Fruit fly (Drosophila melanogaster) whole organism, prepupa: Measurements from ENCODE around the gene CG16727.
A peak's percentile ranks its signal among the peaks of the same experiment; 100 is the strongest.

Experiments used
- CG10631 ChIP-seq: fragments of 200-800 bp; sonication (Bioruptor generic); optimal IDR thresholded peaks from 2 replicates; lab custom pipeline; 2016; ENCODE audit warnings: missing biosample characterization, missing genetic modification characterization
- CG11294 ChIP-seq: fragments of 200-800 bp; sonication (Bioruptor generic); IDR thresholded peaks from 2 replicates; pipeline ENCODE4 v1.3.6; 2022; ENCODE audit warnings: missing biosample characterization, missing genetic modification characterization
- CG11762 ChIP-seq: fragments of 200-800 bp; sonication (Bioruptor generic); optimal IDR thresholded peaks from 3 replicates; lab custom pipeline; 2016; ENCODE audit warnings: missing biosample characterization, missing genetic modification characterization; ENCODE audit not compliant: insufficient read depth
- CG11902 ChIP-seq: fragments of 200-800 bp; sonication (Bioruptor generic); optimal IDR thresholded peaks from 3 replicates; lab custom pipeline; 2016; ENCODE audit warnings: missing biosample characterization, missing genetic modification characterization
- CG15336 ChIP-seq: fragments of 200-800 bp; sonication (Bioruptor generic); IDR thresholded peaks from 2 replicates; pipeline ENCODE4 v1.3.6; 2022; ENCODE audit warnings: missing biosample characterization, missing genetic modification characterization
- CG1621 ChIP-seq: fragments of 200-800 bp; sonication (Bioruptor generic); optimal IDR thresholded peaks from 3 replicates; lab custom pipeline; 2018; ENCODE audit warnings: missing biosample characterization, mild to moderate bottlenecking, missing genetic modification characterization
- CG16779 ChIP-seq: fragments of 200-800 bp; sonication (Bioruptor generic); optimal IDR thresholded peaks from 3 replicates; lab custom pipeline; 2017; ENCODE audit warnings: missing biosample characterization, mild to moderate bottlenecking, missing genetic modification characterization
- CG3032 ChIP-seq: fragments of 200-800 bp; optimal IDR thresholded peaks from 2 replicates; lab custom pipeline; 2019; ENCODE audit warnings: missing biosample characterization, mild to moderate bottlenecking, missing genetic modification characterization, moderate library complexity
- CG31627 ChIP-seq: fragments of 200-800 bp; sonication (Bioruptor generic); optimal IDR thresholded peaks from 3 replicates; lab custom pipeline; 2016; ENCODE audit warnings: missing biosample characterization, missing genetic modification characterization
- CG32006 ChIP-seq: fragments of 200-800 bp; sonication (Bioruptor generic); optimal IDR thresholded peaks from 3 replicates; lab custom pipeline; 2017; ENCODE audit warnings: missing biosample characterization, mild to moderate bottlenecking, missing genetic modification characterization
- CG34406 ChIP-seq: fragments of 200-800 bp; sonication (Bioruptor generic); optimal IDR thresholded peaks from 3 replicates; lab custom pipeline; 2016; ENCODE audit warnings: missing biosample characterization, missing genetic modification characterization
- CG3919 ChIP-seq: fragments of 200-800 bp; sonication (Bioruptor generic); optimal IDR thresholded peaks from 3 replicates; lab custom pipeline; 2016; ENCODE audit warnings: missing biosample characterization, missing genetic modification characterization
- CG6163 ChIP-seq: fragments of 200-800 bp; sonication (Bioruptor generic); IDR thresholded peaks from 3 replicates; pipeline ENCODE4 v1.3.6; 2022; ENCODE audit warnings: missing biosample characterization, missing genetic modification characterization
- CG6276 ChIP-seq: fragments of 200-800 bp; sonication (Bioruptor generic); optimal IDR thresholded peaks from 2 replicates; lab custom pipeline; 2017; ENCODE audit warnings: missing biosample characterization, mild to moderate bottlenecking, missing genetic modification characterization
- CG6854 ChIP-seq: fragments of 200-800 bp; sonication (Bioruptor generic); optimal IDR thresholded peaks from 2 replicates; lab custom pipeline; 2017; ENCODE audit warnings: missing biosample characterization, mild to moderate bottlenecking, missing genetic modification characterization
- Eip75B ChIP-seq: fragments of 200-800 bp; sonication (Bioruptor generic); optimal IDR thresholded peaks from 3 replicates; lab custom pipeline; 2016; ENCODE audit warnings: missing biosample characterization, missing genetic modification characterization
- Eip78C ChIP-seq: fragments of 200-800 bp; sonication (Bioruptor generic); peaks from one replicate; lab custom pipeline; 2016; ENCODE audit warnings: missing biosample characterization, missing genetic modification characterization
- Eip93F ChIP-seq: fragments of 200-800 bp; sonication (Bioruptor generic); optimal IDR thresholded peaks from 2 replicates; lab custom pipeline; 2016; ENCODE audit warnings: missing biosample characterization, mild to moderate bottlenecking, missing genetic modification characterization
- Ets21C ChIP-seq: fragments of 200-800 bp; sonication (Bioruptor generic); optimal IDR thresholded peaks from 3 replicates; lab custom pipeline; 2016; ENCODE audit warnings: missing biosample characterization, missing genetic modification characterization
- Gug ChIP-seq: fragments of 200-800 bp; sonication (Bioruptor generic); IDR thresholded peaks from 2 replicates; pipeline ENCODE4 v1.3.6; 2022; ENCODE audit warnings: missing biosample characterization, missing genetic modification characterization
- Hr38 ChIP-seq: sonication (Bioruptor generic); optimal IDR thresholded peaks from 2 replicates; lab custom pipeline; 2016; ENCODE audit warnings: missing biosample characterization, missing genetic modification characterization
- Hr39 ChIP-seq: fragments of 200-800 bp; sonication (Bioruptor generic); optimal IDR thresholded peaks from 2 replicates; lab custom pipeline; 2016; ENCODE audit warnings: missing biosample characterization, missing genetic modification characterization
- Hr4 ChIP-seq: fragments of 200-800 bp; sonication (Bioruptor generic); optimal IDR thresholded peaks from 3 replicates; lab custom pipeline; 2016; ENCODE audit warnings: missing biosample characterization, missing genetic modification characterization
- Lpt ChIP-seq: fragments of 200-800 bp; sonication (Bioruptor generic); optimal IDR thresholded peaks from 3 replicates; lab custom pipeline; 2016; ENCODE audit warnings: missing biosample characterization, missing genetic modification characterization
- Met ChIP-seq: fragments of 200-800 bp; sonication (Bioruptor generic); optimal IDR thresholded peaks from 3 replicates; lab custom pipeline; 2016; ENCODE audit warnings: missing biosample characterization, missing genetic modification characterization
- OdsH ChIP-seq: fragments of 200-800 bp; sonication (Bioruptor generic); optimal IDR thresholded peaks from 3 replicates; lab custom pipeline; 2016; ENCODE audit warnings: missing biosample characterization, missing genetic modification characterization
- Smox ChIP-seq: fragments of 200-800 bp; sonication (Bioruptor generic); optimal IDR thresholded peaks from 3 replicates; lab custom pipeline; 2016; ENCODE audit warnings: missing biosample characterization, missing genetic modification characterization
- Sox14 ChIP-seq: fragments of 200-800 bp; sonication (Bioruptor generic); optimal IDR thresholded peaks from 3 replicates; lab custom pipeline; 2016; ENCODE audit warnings: missing biosample characterization, missing genetic modification characterization
- Sox15 ChIP-seq: fragments of 200-800 bp; sonication (Bioruptor generic); optimal IDR thresholded peaks from 3 replicates; lab custom pipeline; 2016; ENCODE audit warnings: missing biosample characterization, missing genetic modification characterization
- achi ChIP-seq: fragments of 200-800 bp; sonication (Bioruptor generic); optimal IDR thresholded peaks from 3 replicates; lab custom pipeline; 2016; ENCODE audit warnings: missing biosample characterization, missing genetic modification characterization
- cyc ChIP-seq: fragments of 200-800 bp; sonication (Bioruptor generic); optimal IDR thresholded peaks from 3 replicates; lab custom pipeline; 2016; ENCODE audit warnings: missing biosample characterization, missing genetic modification characterization
- dsx ChIP-seq: fragments of 200-800 bp; optimal IDR thresholded peaks from 3 replicates; lab custom pipeline; 2019; ENCODE audit warnings: missing biosample characterization, mild to moderate bottlenecking, missing genetic modification characterization, moderate library complexity; ENCODE audit not compliant: poor library complexity, severe bottlenecking
- eg ChIP-seq: fragments of 200-800 bp; sonication (Bioruptor generic); IDR thresholded peaks from 3 replicates; pipeline ENCODE4 v1.3.6; 2022; ENCODE audit warnings: missing biosample characterization, missing genetic modification characterization
- esn ChIP-seq: fragments of 200-800 bp; sonication (Bioruptor generic); optimal IDR thresholded peaks from 2 replicates; lab custom pipeline; 2016; ENCODE audit warnings: missing biosample characterization, mild to moderate bottlenecking, missing genetic modification characterization, moderate library complexity
- fd59A ChIP-seq: fragments of 200-800 bp; sonication (Bioruptor generic); optimal IDR thresholded peaks from 2 replicates; lab custom pipeline; 2017; ENCODE audit warnings: missing biosample characterization, mild to moderate bottlenecking, missing genetic modification characterization, missing genetic modification reagents
- fd85E ChIP-seq: fragments of 200-800 bp; sonication (Bioruptor generic); optimal IDR thresholded peaks from 3 replicates; lab custom pipeline; 2016; ENCODE audit warnings: missing biosample characterization, missing genetic modification characterization
- fkh ChIP-seq: fragments of 200-800 bp; sonication (Bioruptor generic); optimal IDR thresholded peaks from 3 replicates; lab custom pipeline; 2017; ENCODE audit warnings: missing biosample characterization, mild to moderate bottlenecking, missing genetic modification characterization, moderate library complexity
- lz ChIP-seq: fragments of 200-800 bp; sonication (Bioruptor generic); optimal IDR thresholded peaks from 3 replicates; lab custom pipeline; 2016; ENCODE audit warnings: missing biosample characterization, missing genetic modification characterization
- net ChIP-seq: fragments of 200-800 bp; sonication (Bioruptor generic); optimal IDR thresholded peaks from 3 replicates; lab custom pipeline; 2016; ENCODE audit warnings: missing biosample characterization, missing genetic modification characterization
- pdm3 ChIP-seq: fragments of 200-800 bp; sonication (Bioruptor generic); optimal IDR thresholded peaks from 3 replicates; lab custom pipeline; 2016; ENCODE audit warnings: missing biosample characterization, missing genetic modification characterization
- salr ChIP-seq, 2 experiments: fragments of 200-800 bp; sonication (Bioruptor generic); optimal IDR thresholded peaks; 3 replicates each; lab custom pipeline; 2016 to 2018; ENCODE audit warnings: missing biosample characterization in 2 of 2, missing genetic modification characterization in 2 of 2, mild to moderate bottlenecking in 1 of 2
- ss ChIP-seq, 2 experiments: fragments of 200-800 bp; sonication (Bioruptor generic); optimal IDR thresholded peaks; 2 replicates in 1 of 2; 3 replicates in 1 of 2; lab custom pipeline; 2017 to 2018; ENCODE audit warnings: mild to moderate bottlenecking in 2 of 2, missing biosample characterization in 2 of 2, missing genetic modification characterization in 2 of 2, moderate library complexity in 1 of 2
- topi ChIP-seq: fragments of 200-800 bp; sonication (Bioruptor generic); optimal IDR thresholded peaks from 3 replicates; lab custom pipeline; 2016; ENCODE audit warnings: missing biosample characterization, missing genetic modification characterization
- vri ChIP-seq: fragments of 200-800 bp; sonication (Bioruptor generic); optimal IDR thresholded peaks from 3 replicates; lab custom pipeline; 2016; ENCODE audit warnings: missing biosample characterization, mild to moderate bottlenecking, missing genetic modification characterization

The CG16727 gene

dm6 chr3R:19627792-19628522 is 14.8 kb downstream of the CG16727 start (continued):
- no peak for TF ChIP-seq esn (GFP tag; lab: Kevin White, UChicago)
- TF ChIP-seq dsx (GFP tag; lab: Kevin White, UChicago), result no peak
- TF ChIP-seq CG11902 (GFP tag; lab: Kevin White, UChicago), result no peak
- TF ChIP-seq CG6276, result peak; percentile 18
- no peak for TF ChIP-seq CG10631
- no peak for TF ChIP-seq Met
- TF ChIP-seq CG1621 (tag; lab: Kevin White, UChicago), result no peak
- TF ChIP-seq Lpt (GFP tag; lab: Kevin White, UChicago), result no peak
- TF ChIP-seq ss (GFP tag; optimal IDR thresholded peaks at IDR 0.05; lab: Kevin White, UChicago), result no peak
- no peak for TF ChIP-seq CG11294 (GFP tag; lab: Robert Waterston, UW)
- TF ChIP-seq net (GFP tag; lab: Kevin White, UChicago), result no peak
- no peak for TF ChIP-seq topi
- TF ChIP-seq CG3032 (tag; lab: Kevin White, UChicago), result peak; percentile 1
- TF ChIP-seq CG31627, result no peak
- no peak for TF ChIP-seq Ets21C (GFP tag; lab: Kevin White, UChicago)
- TF ChIP-seq CG3919 (GFP tag; lab: Kevin White, UChicago), result peak; percentile 28
- TF ChIP-seq Hr38 (GFP tag; lab: Kevin White, UChicago), result no peak
- no peak for TF ChIP-seq cyc
- no peak for TF ChIP-seq Hr4 (GFP tag; lab: Kevin White, UChicago)
- no peak for TF ChIP-seq Smox (GFP tag; lab: Kevin White, UChicago)
- TF ChIP-seq CG34406 (GFP tag; lab: Kevin White, UChicago), result no peak
- TF ChIP-seq CG15336 (GFP tag; lab: Robert Waterston, UW), result 0 out of 2 replicates have a peak, but pooled peaks have one; percentile 15
- no peak for TF ChIP-seq fkh (GFP tag; lab: Kevin White, UChicago)
- TF ChIP-seq fd85E (GFP tag; lab: Kevin White, UChicago), result no peak
- TF ChIP-seq fd59A (GFP tag; lab: Kevin White, UChicago), result no peak
- TF ChIP-seq lz (GFP tag; lab: Kevin White, UChicago), result no peak
- no peak for TF ChIP-seq CG6163 (GFP tag; lab: Robert Waterston, UW)

dm6 chr3R:19632685-19633116 is 19.5 kb downstream of the CG16727 start, which contains the start of gene CG6231:
Gene CG6231 (minus strand): TSS chr3R:19632718.
- TF ChIP-seq CG32006 (no peak), achi (GFP tag; lab: Kevin White, UChicago) (no peak), esn (GFP tag; lab: Kevin White, UChicago) (no peak), CG6854 (GFP tag; lab: Kevin White, UChicago) (no peak), CG15336 (GFP tag; lab: Robert Waterston, UW) (peak; percentile 29; the same call in 1 of the 2 replicates), Hr38 (GFP tag; lab: Kevin White, UChicago) (no peak), Smox (GFP tag; lab: Kevin White, UChicago) (no peak), Hr4 (GFP tag; lab: Kevin White, UChicago) (no peak), salr (GFP tag; optimal IDR thresholded peaks at IDR 0.05; lab: Kevin White, UChicago) (no peak), eg (GFP tag; lab: Robert Waterston, UW) (no peak), CG34406 (GFP tag; lab: Kevin White, UChicago) (no peak), vri (GFP tag; lab: Kevin White, UChicago) (no peak), CG6163 (GFP tag; lab: Robert Waterston, UW) (peak; percentile 44; the same call in 1 of the 3 replicates), Eip78C (GFP tag; lab: Kevin White, UChicago) (peak; percentile 26), Gug (GFP tag; lab: Robert Waterston, UW) (no peak), CG6276 (no peak), CG11902 (GFP tag; lab: Kevin White, UChicago) (no peak)
- TF ChIP-seq, all 60 proteins: peak for 3

dm6 chr3R:19634649-19635048 is 21.5 kb downstream of the CG16727 start, which contains the start of gene CG34138:
Gene CG34138 (plus strand): TSS chr3R:19634949.
- no peak for TF ChIP-seq Eip93F (GFP tag; lab: Kevin White, UChicago)
- no peak for TF ChIP-seq CG16779
- no peak for TF ChIP-seq Smox (GFP tag; lab: Kevin White, UChicago)
- TF ChIP-seq salr (GFP tag; optimal IDR thresholded peaks at IDR 0.05; lab: Kevin White, UChicago), result no peak
- TF ChIP-seq fkh (GFP tag; lab: Kevin White, UChicago), result no peak
- no peak for TF ChIP-seq CG31627
- TF ChIP-seq Lpt (GFP tag; lab: Kevin White, UChicago), result no peak
- TF ChIP-seq pdm3 (GFP tag; lab: Kevin White, UChicago), result no peak
- TF ChIP-seq OdsH (GFP tag; lab: Kevin White, UChicago), result no peak
- no peak for TF ChIP-seq fd59A (GFP tag; lab: Kevin White, UChicago)
- TF ChIP-seq Sox14 (GFP tag; lab: Kevin White, UChicago), result no peak
- no peak for TF ChIP-seq Hr39 (GFP tag; lab: Kevin White, UChicago)
- no peak for TF ChIP-seq Ets21C (GFP tag; lab: Kevin White, UChicago)
- no peak for TF ChIP-seq eg (GFP tag; lab: Robert Waterston, UW)
- TF ChIP-seq fd85E (GFP tag; lab: Kevin White, UChicago), result no peak
- TF ChIP-seq lz (GFP tag; lab: Kevin White, UChicago), result no peak
- no peak for TF ChIP-seq Sox15 (GFP tag; lab: Kevin White, UChicago)
- TF ChIP-seq Eip75B (GFP tag; lab: Kevin White, UChicago), result no peak
- TF ChIP-seq CG11762 (GFP tag; lab: Kevin White, UChicago), result no peak
